Fruit fly (Drosophila melanogaster): ENCODE data around the gene RpS2.

- TF ChIP-seq Dll (optimal IDR thresholded peaks at IDR 0.05) (no peak), psq (optimal IDR thresholded peaks at IDR 0.05) (no peak), CG8478 (optimal IDR thresholded peaks at IDR 0.05) (no peak), usp (GFP tag; optimal IDR thresholded peaks at IDR 0.05) (no peak), EcR (GFP tag; optimal IDR thresholded peaks at IDR 0.05) (no peak), pan (optimal IDR thresholded peaks at IDR 0.05) (no peak)
Measured at dm6 chr2L:9903028-9903427, 5.7 kb upstream of the RpS2 start, which contains the start of gene Muc30E.
